Fruit fly (Drosophila melanogaster) Kc167 (cell line): ENCODE measurements around the gene Sap-r.

Source experiments
- Myc ChIP-seq: fragments of >200 bp; optimal IDR thresholded peaks from 2 replicates; lab custom pipeline; 2017; ENCODE audit warnings: missing external identifiers
- Sin3A ChIP-seq: fragments of >200 bp; optimal IDR thresholded peaks from 2 replicates; lab custom pipeline; 2018; ENCODE audit warnings: missing external identifiers
- h ChIP-seq: fragments of >200 bp; optimal IDR thresholded peaks from 3 replicates; lab custom pipeline; 2018; ENCODE audit warnings: missing external identifiers
- insv ChIP-seq: fragments of >200 bp; optimal IDR thresholded peaks from 3 replicates; lab custom pipeline; 2018; ENCODE audit warnings: missing external identifiers
- psq ChIP-seq: fragments of >200 bp; optimal IDR thresholded peaks from 2 replicates; lab custom pipeline; 2017; ENCODE audit warnings: missing external identifiers
- ttk ChIP-seq: sonication (Bioruptor generic); optimal IDR thresholded peaks from 2 replicates; lab custom pipeline; 2017; ENCODE audit warnings: missing external identifiers

Gene Sap-r

dm6 chr3R:30842199-30842598, 46.7 kb downstream of the Sap-r start:
- TF ChIP-seq ttk (lab: Kevin White, UChicago): no peak
- TF ChIP-seq h: no peak
- TF ChIP-seq Sin3A: no peak
- TF ChIP-seq psq (lab: Kevin White, UChicago): no peak
- TF ChIP-seq Myc (lab: Kevin White, UChicago): no peak
- no peak for TF ChIP-seq insv (lab: Kevin White, UChicago)

- no peak for TF ChIP-seq Myc (lab: Kevin White, UChicago)
- TF ChIP-seq psq (lab: Kevin White, UChicago): no peak
These were observed 48.1 kb downstream of the Sap-r start for dm6 chr3R:30840741-30841140.
